Worm (Caenorhabditis elegans): ENCODE results near the gene fipr-21.

DNA sequence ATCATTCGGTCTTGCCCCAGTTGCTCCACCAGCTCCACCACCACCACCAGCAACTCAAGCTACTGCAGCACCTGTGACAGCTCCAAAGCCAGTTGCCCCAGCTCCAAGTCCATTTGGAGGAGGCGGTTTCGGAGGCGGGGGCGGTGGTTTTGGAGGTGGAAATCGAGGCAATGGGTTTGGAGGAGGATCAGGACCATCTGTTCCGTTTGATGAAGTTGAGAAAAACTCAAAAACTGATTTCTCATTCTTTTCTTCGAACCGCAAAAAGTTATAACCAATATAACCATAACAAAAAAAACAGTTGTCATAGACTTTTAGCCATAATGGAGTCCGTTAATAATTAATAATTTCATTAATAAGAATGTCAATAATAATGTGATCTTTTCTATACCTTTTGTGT is 17.1 kb downstream of the fipr-21 start:
- TF ChIP-seq nhr-23 (tag; optimal IDR thresholded peaks at IDR 0.05) (no peak), ztf-4 (tag; optimal IDR thresholded peaks at IDR 0.05) (no peak), fkh-2 (tag; optimal IDR thresholded peaks at IDR 0.05) (no peak), elt-2 (tag; optimal IDR thresholded peaks at IDR 0.05) (no peak)
